Worm (Caenorhabditis elegans) whole organism, L1 larva: Measurements from ENCODE around the gene jkk-1.
A peak's percentile ranks its signal among the peaks of the same experiment; 100 is the strongest.

Source experiments
- C34B4.2 ChIP-seq: sonication (generic microtip); optimal IDR thresholded peaks from 2 replicates; lab custom pipeline; 2017; ENCODE audit warnings: mild to moderate bottlenecking, missing genetic modification characterization, missing compliant biosample characterization
- Y116A8C.19 ChIP-seq: sonication (generic microtip); optimal IDR thresholded peaks from 2 replicates; lab custom pipeline; 2016; ENCODE audit warnings: missing compliant biosample characterization, missing genetic modification characterization, borderline replicate concordance
- aly-2 ChIP-seq: fragments of 150-350 bp; optimal IDR thresholded peaks from 2 replicates; lab custom pipeline; 2014; ENCODE audit warnings: missing biosample characterization, missing genetic modification characterization
- blmp-1 ChIP-seq: fragments of 150-350 bp; optimal IDR thresholded peaks from 2 replicates; lab custom pipeline; 2014; ENCODE audit warnings: missing biosample characterization, missing genetic modification characterization
- ceh-63 ChIP-seq: fragments of 200-800 bp; sonication (Bioruptor generic); optimal IDR thresholded peaks from 2 replicates; lab custom pipeline; 2018; ENCODE audit warnings: mild to moderate bottlenecking, missing genetic modification characterization, missing compliant biosample characterization
- ceh-8 ChIP-seq: fragments of 200-800 bp; sonication (Bioruptor generic); optimal IDR thresholded peaks from 2 replicates; lab custom pipeline; 2018; ENCODE audit warnings: mild to moderate bottlenecking, missing genetic modification characterization, moderate library complexity, missing compliant biosample characterization
- ceh-82 ChIP-seq, 3 experiments: fragments of 150-350 bp in 1 of 3; sonication (generic microtip) in 2 of 3; optimal IDR thresholded peaks; 2 replicates each; lab custom pipeline; 2014 to 2017; ENCODE audit warnings: missing biosample characterization in 3 of 3, missing genetic modification characterization in 3 of 3
- ceh-88 ChIP-seq: fragments of 200-800 bp; sonication (Bioruptor generic); IDR thresholded peaks from 2 replicates; pipeline ENCODE4 v1.3.6; 2022; ENCODE audit warnings: missing genetic modification characterization, missing compliant biosample characterization
- ceh-90 ChIP-seq: sonication (generic microtip); optimal IDR thresholded peaks from 2 replicates; lab custom pipeline; 2016; ENCODE audit warnings: missing genetic modification characterization, missing compliant biosample characterization
- dpl-1 ChIP-seq, 3 experiments: fragments of 150-350 bp in 2 of 3; sonication (generic microtip) in 1 of 3; optimal IDR thresholded peaks; 2 replicates each; lab custom pipeline; 2014 to 2017; ENCODE audit warnings: missing biosample characterization in 3 of 3, missing genetic modification characterization in 3 of 3, missing genetic modification reagents in 3 of 3
- efl-1 ChIP-seq, 4 experiments: fragments of 150-350 bp; optimal IDR thresholded peaks in 3 of 4; peaks in 1 of 4; 1 replicate in 1 of 4; 2 replicates in 3 of 4; lab custom pipeline; 2014; ENCODE audit warnings: missing biosample characterization in 2 of 4, missing genetic modification characterization in 2 of 4, missing genetic modification reagents in 2 of 4
- egl-13 ChIP-seq: sonication (generic microtip); optimal IDR thresholded peaks from 2 replicates; lab custom pipeline; 2016; ENCODE audit warnings: missing genotype, missing genetic modification reagents, missing genetic modification characterization, missing compliant biosample characterization
- egl-27 ChIP-seq, 2 experiments: fragments of 150-350 bp in 1 of 2; sonication (generic microtip); optimal IDR thresholded peaks; 3 replicates each; lab custom pipeline; 2017 to 2018; ENCODE audit warnings: missing biosample characterization in 2 of 2, missing genetic modification characterization in 2 of 2, missing genetic modification reagents in 2 of 2
- elt-2 ChIP-seq: sonication (generic microtip); optimal IDR thresholded peaks from 2 replicates; lab custom pipeline; 2016; ENCODE audit warnings: missing genetic modification characterization, mild to moderate bottlenecking, inconsistent platforms, missing compliant biosample characterization, missing genetic modification reagents
- fkh-10 ChIP-seq: sonication (generic microtip); optimal IDR thresholded peaks from 2 replicates; lab custom pipeline; 2017; ENCODE audit warnings: missing biosample characterization, missing genetic modification reagents, missing genetic modification characterization
- fkh-8 ChIP-seq: sonication (generic microtip); optimal IDR thresholded peaks from 2 replicates; lab custom pipeline; 2016; ENCODE audit warnings: mild to moderate bottlenecking, missing genetic modification characterization, missing compliant biosample characterization
- grh-1 ChIP-seq: fragments of 200-800 bp; sonication (Bioruptor generic); IDR thresholded peaks from 2 replicates; pipeline ENCODE4 v1.3.6; 2022; ENCODE audit warnings: missing genetic modification reagents, missing genetic modification characterization, missing compliant biosample characterization
- hpl-2 ChIP-seq: fragments of 150-350 bp; optimal IDR thresholded peaks from 2 replicates; lab custom pipeline; 2014; ENCODE audit warnings: missing biosample characterization, missing genetic modification reagents, missing genetic modification characterization
- jun-1 ChIP-seq: fragments of 150-350 bp; optimal IDR thresholded peaks from 2 replicates; lab custom pipeline; 2014; ENCODE audit warnings: missing biosample characterization, missing genetic modification reagents, missing genetic modification characterization
- lin-13 ChIP-seq: fragments of 150-350 bp; optimal IDR thresholded peaks from 2 replicates; lab custom pipeline; 2014; ENCODE audit warnings: missing biosample characterization, missing genetic modification reagents, missing genetic modification characterization
- lin-14 ChIP-seq: fragments of 200-800 bp; sonication (Bioruptor generic); optimal IDR thresholded peaks from 2 replicates; lab custom pipeline; 2018; ENCODE audit warnings: mild to moderate bottlenecking, missing genetic modification characterization, moderate library complexity, missing compliant biosample characterization
- lin-35 ChIP-seq, 2 experiments: fragments of 150-350 bp; optimal IDR thresholded peaks; 2 replicates each; lab custom pipeline; 2014; ENCODE audit warnings: missing biosample characterization in 2 of 2, missing genetic modification characterization in 2 of 2, missing genetic modification reagents in 2 of 2
- lin-39 ChIP-seq: fragments of 150-350 bp; optimal IDR thresholded peaks from 2 replicates; lab custom pipeline; 2014; ENCODE audit warnings: missing biosample characterization, missing genetic modification reagents, missing genetic modification characterization
- lsy-2 ChIP-seq, 2 experiments: fragments of 150-350 bp; optimal IDR thresholded peaks; 2 replicates each; lab custom pipeline; 2014; ENCODE audit warnings: missing biosample characterization in 2 of 2, missing genetic modification characterization in 2 of 2
- mab-9 ChIP-seq: fragments of 200-800 bp; sonication (Bioruptor generic); IDR thresholded peaks from 2 replicates; pipeline ENCODE4 v1.3.6; 2022; ENCODE audit warnings: missing genetic modification reagents, missing genetic modification characterization, missing compliant biosample characterization
- mdl-1 ChIP-seq, 2 experiments: fragments of 150-350 bp; optimal IDR thresholded peaks; 2 replicates each; lab custom pipeline; 2014 to 2017; ENCODE audit warnings: missing biosample characterization in 2 of 2, missing genetic modification characterization in 2 of 2, inconsistent platforms in 1 of 2
- nhr-19 ChIP-seq: fragments of 200-800 bp; sonication (Bioruptor generic); conservative IDR thresholded peaks from 2 replicates; pipeline ENCODE4 v1.3.6; 2022; ENCODE audit warnings: missing genetic modification characterization, missing compliant biosample characterization
- nhr-20 ChIP-seq: sonication (generic microtip); optimal IDR thresholded peaks from 2 replicates; lab custom pipeline; 2016; ENCODE audit warnings: mild to moderate bottlenecking, missing genetic modification characterization, missing compliant biosample characterization
- nhr-47 ChIP-seq: sonication (generic microtip); optimal IDR thresholded peaks from 2 replicates; lab custom pipeline; 2016; ENCODE audit warnings: mild to moderate bottlenecking, missing genetic modification characterization, moderate library complexity, missing compliant biosample characterization
- nhr-71 ChIP-seq: sonication (generic microtip); optimal IDR thresholded peaks from 2 replicates; lab custom pipeline; 2016; ENCODE audit warnings: mild to moderate bottlenecking, missing genetic modification characterization, moderate library complexity, missing compliant biosample characterization
- nhr-77 ChIP-seq: fragments of 150-350 bp; optimal IDR thresholded peaks from 2 replicates; lab custom pipeline; 2014; ENCODE audit warnings: missing biosample characterization, missing genetic modification characterization
- nhr-90 ChIP-seq: sonication (generic microtip); optimal IDR thresholded peaks from 2 replicates; lab custom pipeline; 2016; ENCODE audit warnings: mild to moderate bottlenecking, missing genetic modification characterization, missing compliant biosample characterization; ENCODE audit not compliant: poor library complexity
- pag-3 ChIP-seq: sonication (generic microtip); optimal IDR thresholded peaks from 2 replicates; lab custom pipeline; 2017; ENCODE audit warnings: missing genetic modification characterization, mild to moderate bottlenecking, missing compliant biosample characterization, antibody characterized with exemption, borderline replicate concordance; ENCODE audit not compliant: insufficient read depth
- pax-3 ChIP-seq: fragments of 200-800 bp; sonication (Bioruptor generic); optimal IDR thresholded peaks from 2 replicates; lab custom pipeline; 2018; ENCODE audit warnings: mild to moderate bottlenecking, missing genetic modification characterization, moderate library complexity, missing compliant biosample characterization
- rnt-1 ChIP-seq: sonication (generic microtip); optimal IDR thresholded peaks from 2 replicates; lab custom pipeline; 2016; ENCODE audit warnings: mild to moderate bottlenecking, missing genetic modification characterization, moderate library complexity, missing compliant biosample characterization
- snpc-4 ChIP-seq: fragments of 150-350 bp; optimal IDR thresholded peaks from 2 replicates; lab custom pipeline; 2014; ENCODE audit warnings: missing biosample characterization, missing genetic modification characterization
- snu-23 ChIP-seq: sonication (generic microtip); optimal IDR thresholded peaks from 2 replicates; lab custom pipeline; 2016; ENCODE audit warnings: missing genetic modification characterization, missing compliant biosample characterization
- sox-4 ChIP-seq: sonication (generic microtip); optimal IDR thresholded peaks from 2 replicates; lab custom pipeline; 2016; ENCODE audit warnings: missing genetic modification characterization, missing compliant biosample characterization
- sup-37 ChIP-seq: fragments of 200-800 bp; sonication (Bioruptor generic); optimal IDR thresholded peaks from 2 replicates; lab custom pipeline; 2018; ENCODE audit warnings: mild to moderate bottlenecking, missing genetic modification characterization, missing compliant biosample characterization
- swsn-7 ChIP-seq: sonication (generic microtip); optimal IDR thresholded peaks from 2 replicates; lab custom pipeline; 2016; ENCODE audit warnings: missing genetic modification characterization, missing compliant biosample characterization
- unc-130 ChIP-seq: fragments of 150-350 bp; optimal IDR thresholded peaks from 2 replicates; lab custom pipeline; 2017; ENCODE audit warnings: missing biosample characterization, missing genetic modification characterization, inconsistent platforms
- unc-86 ChIP-seq: sonication (generic microtip); optimal IDR thresholded peaks from 2 replicates; lab custom pipeline; 2016; ENCODE audit warnings: missing genetic modification characterization, missing compliant biosample characterization
- xbp-1 ChIP-seq: sonication (generic microtip); optimal IDR thresholded peaks from 2 replicates; lab custom pipeline; 2016; ENCODE audit warnings: missing genetic modification characterization, missing compliant biosample characterization
- zip-4 ChIP-seq: fragments of 200-800 bp; sonication (Bioruptor generic); optimal IDR thresholded peaks from 2 replicates; lab custom pipeline; 2018; ENCODE audit warnings: mild to moderate bottlenecking, missing genetic modification characterization, moderate library complexity, missing compliant biosample characterization
- ztf-11 ChIP-seq, 2 experiments: sonication (generic microtip); optimal IDR thresholded peaks; 2 replicates each; lab custom pipeline; 2016 to 2017; ENCODE audit warnings: missing genetic modification characterization in 2 of 2, missing biosample characterization in 1 of 2, missing compliant biosample characterization in 1 of 2

The jkk-1 gene

DNA sequence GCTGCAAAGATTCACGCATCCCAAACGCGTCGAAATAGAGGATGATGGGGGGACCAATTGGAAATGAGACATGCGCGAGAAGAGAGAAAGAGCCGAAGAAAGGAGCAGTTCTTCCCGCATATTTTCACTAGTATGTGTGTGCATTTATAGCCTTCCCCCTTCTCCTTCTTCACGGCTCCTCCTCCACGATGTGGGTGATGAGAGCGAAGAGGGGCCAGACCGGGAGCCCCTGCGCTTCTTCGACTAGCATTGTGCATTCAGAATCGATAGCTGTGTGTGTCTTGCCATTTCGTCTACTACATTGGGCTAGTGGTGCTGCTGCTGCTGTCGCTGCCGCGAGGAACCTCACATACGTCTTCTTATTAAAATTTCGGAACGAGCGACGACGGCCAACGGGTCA is at the start of gene jkk-1:
Gene jkk-1, plus strand, starts transcription at position 249 of the 400 bp plus-strand sequence.
- no peak for TF ChIP-seq zip-4
- TF ChIP-seq nhr-47 (tag; lab: Kevin White, UChicago) = peak; percentile 53
- no peak for TF ChIP-seq jun-1 (tag; lab: Kevin White, UChicago)
- no peak for TF ChIP-seq mdl-1 (tag; optimal IDR thresholded peaks at IDR 0.05; lab: Kevin White, UChicago)
- TF ChIP-seq swsn-7 (tag; lab: Kevin White, UChicago) = peak; percentile 10
- TF ChIP-seq ceh-8 = no peak
- no peak for TF ChIP-seq snpc-4 (tag; lab: Kevin White, UChicago)
- no peak for TF ChIP-seq lin-39 (tag; lab: Kevin White, UChicago)
- no peak for TF ChIP-seq nhr-20 (tag; lab: Kevin White, UChicago)
- peak; percentile 51; the same call in 1 of the 2 replicates for TF ChIP-seq mab-9 (GFP tag; lab: Robert Waterston, UW)
- peak; percentile 83 for TF ChIP-seq lin-14 (GFP tag; lab: Kevin White, UChicago)
- no peak for TF ChIP-seq egl-27 (tag; optimal IDR thresholded peaks at IDR 0.05; lab: Kevin White, UChicago)
- no peak for TF ChIP-seq ceh-63 (GFP tag; lab: Kevin White, UChicago)
- no peak for TF ChIP-seq C34B4.2 (tag; lab: Kevin White, UChicago)
- TF ChIP-seq ceh-82 (tag; optimal IDR thresholded peaks at IDR 0.05; lab: Kevin White, UChicago) = peak; percentile 36 to 53 (median 39)
- no peak for TF ChIP-seq dpl-1 (GFP tag; optimal IDR thresholded peaks at IDR 0.05; lab: Kevin White, UChicago)
- TF ChIP-seq aly-2 (tag; lab: Kevin White, UChicago) = no peak
- peak; percentile 58 for TF ChIP-seq fkh-8 (tag; lab: Kevin White, UChicago)
- TF ChIP-seq xbp-1 (tag; lab: Kevin White, UChicago) = peak; percentile 22
- TF ChIP-seq pag-3 (tag; lab: Kevin White, UChicago) = no peak
- no peak for TF ChIP-seq Y116A8C.19 (tag; lab: Kevin White, UChicago)
- no peak for TF ChIP-seq rnt-1 (tag; lab: Kevin White, UChicago)
- no peak for TF ChIP-seq lin-13 (GFP tag; lab: Kevin White, UChicago)
- TF ChIP-seq grh-1 = no peak
- peak; percentile 29 for TF ChIP-seq unc-86 (tag; lab: Kevin White, UChicago)
- peak; percentile 34 for TF ChIP-seq nhr-71 (tag; lab: Kevin White, UChicago)
- peak in 1 of 2 experiments; percentile 3 for TF ChIP-seq lin-35 (GFP tag; optimal IDR thresholded peaks at IDR 0.05; lab: Kevin White, UChicago)
- TF ChIP-seq lsy-2 (tag; optimal IDR thresholded peaks at IDR 0.05; lab: Kevin White, UChicago) = peak in 1 of 2 experiments; percentile 21
- peak; percentile 14 for TF ChIP-seq egl-13 (tag; lab: Kevin White, UChicago)
- peak; percentile 52 for TF ChIP-seq fkh-10 (GFP tag; lab: Kevin White, UChicago)
- TF ChIP-seq unc-130 (tag; lab: Kevin White, UChicago) = no peak
- peak; percentile 14 for TF ChIP-seq snu-23 (GFP tag; lab: Kevin White, UChicago)
- no peak for TF ChIP-seq efl-1 (optimal IDR thresholded peaks at IDR 0.05; lab: Kevin White, UChicago)
- TF ChIP-seq efl-1 (GFP tag; optimal IDR thresholded peaks at IDR 0.05 in 1 of 2; lab: Kevin White, UChicago) = no peak

- TF ChIP-seq grh-1 (no peak), blmp-1 (tag; lab: Kevin White, UChicago) (no peak), lin-13 (GFP tag; lab: Kevin White, UChicago) (no peak), nhr-77 (tag; lab: Kevin White, UChicago) (peak; percentile 18), aly-2 (tag; lab: Kevin White, UChicago) (peak; percentile 26), unc-86 (tag; lab: Kevin White, UChicago) (no peak), nhr-90 (peak; percentile 27), snu-23 (GFP tag; lab: Kevin White, UChicago) (peak; percentile 68), hpl-2 (GFP tag; lab: Kevin White, UChicago) (no peak), mdl-1 (tag; optimal IDR thresholded peaks at IDR 0.05; lab: Kevin White, UChicago) (peak in 1 of 2 experiments; percentile 13), nhr-71 (tag; lab: Kevin White, UChicago) (peak; percentile 56), sox-4 (tag; lab: Kevin White, UChicago) (no peak), ceh-82 (tag; optimal IDR thresholded peaks at IDR 0.05; lab: Kevin White, UChicago) (peak in 2 of 3 experiments; percentile 17 to 44), sup-37 (GFP tag; lab: Kevin White, UChicago) (no peak), mab-9 (GFP tag; lab: Robert Waterston, UW) (no peak), swsn-7 (tag; lab: Kevin White, UChicago) (peak; percentile 49), pax-3 (tag; lab: Kevin White, UChicago) (no peak), nhr-19 (peak; percentile 57), unc-130 (tag; lab: Kevin White, UChicago) (peak; percentile 38), efl-1 (optimal IDR thresholded peaks at IDR 0.05; lab: Kevin White, UChicago) (peak in 1 of 2 experiments; percentile 5), efl-1 (GFP tag; optimal IDR thresholded peaks at IDR 0.05 in 1 of 2; lab: Kevin White, UChicago) (peak in 1 of 2 experiments; percentile 90), fkh-8 (tag; lab: Kevin White, UChicago) (no peak), ceh-90 (tag; lab: Kevin White, UChicago) (no peak), ztf-11 (tag; optimal IDR thresholded peaks at IDR 0.05; lab: Kevin White, UChicago) (no peak), elt-2 (tag; lab: Kevin White, UChicago) (peak; percentile 49), ceh-88 (GFP tag; lab: Robert Waterston, UW) (no peak)
Observed at ce11 chrX:5319214-5319838, 48.9 kb upstream of the jkk-1 start.
